Worm (Caenorhabditis elegans) whole organism, L4 larva: Measurements from ENCODE around the gene F58A6.2.

Source experiments
- D1046.2 ChIP-seq: fragments of 200-800 bp; sonication (Bioruptor generic); IDR thresholded peaks from 2 replicates; pipeline ENCODE4 v1.3.6; 2022; ENCODE audit warnings: missing genetic modification characterization, missing compliant biosample characterization
- F37D6.2 ChIP-seq: sonication (generic microtip); optimal IDR thresholded peaks from 2 replicates; lab custom pipeline; 2016; ENCODE audit warnings: mild to moderate bottlenecking, missing genetic modification characterization, missing compliant biosample characterization
- F44E2.7 ChIP-seq: fragments of 200-800 bp; sonication (Bioruptor generic); IDR thresholded peaks from 2 replicates; pipeline ENCODE4 v2.1.2; 2022; ENCODE audit warnings: missing genetic modification characterization, missing compliant biosample characterization
- F49E8.2 ChIP-seq: sonication (generic microtip); optimal IDR thresholded peaks from 2 replicates; lab custom pipeline; 2016; ENCODE audit warnings: missing compliant biosample characterization, mild to moderate bottlenecking, missing genetic modification characterization, borderline replicate concordance
- T20F7.1 ChIP-seq: fragments of 200-800 bp; sonication (Bioruptor generic); optimal IDR thresholded peaks from 2 replicates; lab custom pipeline; 2018; ENCODE audit warnings: mild to moderate bottlenecking, missing genetic modification characterization, missing compliant biosample characterization
- T26A8.4 ChIP-seq: fragments of 200-800 bp; sonication (Bioruptor generic); IDR thresholded peaks from 2 replicates; pipeline ENCODE4 v1.3.6; 2022; ENCODE audit warnings: missing genetic modification characterization, missing compliant biosample characterization
- Y105C5A.15 ChIP-seq: fragments of 200-800 bp; sonication (Bioruptor generic); IDR thresholded peaks from 2 replicates; pipeline ENCODE4 v1.3.6; 2022; ENCODE audit warnings: missing genetic modification characterization, missing compliant biosample characterization
- ZK337.2 ChIP-seq: fragments of 200-800 bp; sonication (Bioruptor generic); IDR thresholded peaks from 2 replicates; pipeline ENCODE4 v1.3.6; 2022; ENCODE audit warnings: missing genetic modification reagents, missing genetic modification characterization, missing compliant biosample characterization
- ZK546.5 ChIP-seq, 2 experiments: sonication (generic microtip); optimal IDR thresholded peaks; 2 replicates each; lab custom pipeline; 2017; ENCODE audit warnings: missing biosample characterization in 2 of 2, missing genetic modification characterization in 2 of 2
- arid-1 ChIP-seq: fragments of 200-800 bp; sonication (Bioruptor generic); conservative IDR thresholded peaks from 2 replicates; pipeline ENCODE4 v1.3.6; 2022; ENCODE audit warnings: missing genetic modification reagents, missing genetic modification characterization, missing compliant biosample characterization
- ceh-20 ChIP-seq: fragments of 200-800 bp; sonication (Bioruptor generic); IDR thresholded peaks from 2 replicates; pipeline ENCODE4 v1.3.6; 2022; ENCODE audit warnings: missing genetic modification reagents, missing genetic modification characterization, missing compliant biosample characterization
- ceh-28 ChIP-seq: fragments of 150-350 bp; optimal IDR thresholded peaks from 2 replicates; lab custom pipeline; 2014; ENCODE audit warnings: missing biosample characterization, missing genetic modification reagents, missing genetic modification characterization
- ceh-32 ChIP-seq: sonication (generic microtip); optimal IDR thresholded peaks from 2 replicates; lab custom pipeline; 2016; ENCODE audit warnings: mild to moderate bottlenecking, missing genetic modification characterization, missing compliant biosample characterization; ENCODE audit not compliant: poor library complexity
- ceh-62 ChIP-seq: sonication (generic microtip); optimal IDR thresholded peaks from 2 replicates; lab custom pipeline; 2017; ENCODE audit warnings: missing biosample characterization, missing genetic modification characterization
- cey-2 ChIP-seq: sonication (generic microtip); optimal IDR thresholded peaks from 3 replicates; lab custom pipeline; 2017; ENCODE audit warnings: missing genetic modification characterization, mild to moderate bottlenecking, missing compliant biosample characterization, antibody characterized with exemption, borderline replicate concordance; ENCODE audit not compliant: insufficient read depth
- daf-16 ChIP-seq, 3 experiments: sonication (generic microtip); optimal IDR thresholded peaks; 2 replicates each; lab custom pipeline; 2016 to 2017; ENCODE audit warnings: missing genetic modification characterization in 3 of 3, missing genetic modification reagents in 3 of 3, mild to moderate bottlenecking in 2 of 3, missing compliant biosample characterization in 2 of 3, missing biosample characterization in 1 of 3, moderate library complexity in 1 of 3
- daf-8 ChIP-seq: fragments of 200-800 bp; sonication (Bioruptor generic); IDR thresholded peaks from 2 replicates; pipeline ENCODE4 v1.3.6; 2022; ENCODE audit warnings: missing genetic modification characterization, missing compliant biosample characterization
- dmd-9 ChIP-seq: fragments of 200-800 bp; sonication (Bioruptor generic); IDR thresholded peaks from 2 replicates; pipeline ENCODE4 v1.3.6; 2022; ENCODE audit warnings: missing genetic modification reagents, missing genetic modification characterization, missing compliant biosample characterization
- dpl-1 ChIP-seq: fragments of 150-350 bp; optimal IDR thresholded peaks from 2 replicates; lab custom pipeline; 2014; ENCODE audit warnings: missing biosample characterization, missing genetic modification reagents, missing genetic modification characterization
- duxl-1 ChIP-seq: sonication (generic microtip); optimal IDR thresholded peaks from 2 replicates; lab custom pipeline; 2016; ENCODE audit warnings: mild to moderate bottlenecking, missing genetic modification characterization, moderate library complexity, missing compliant biosample characterization; ENCODE audit not compliant: poor library complexity
- fos-1 ChIP-seq: fragments of 150-350 bp; optimal IDR thresholded peaks from 2 replicates; lab custom pipeline; 2014; ENCODE audit warnings: missing biosample characterization, missing genetic modification characterization
- hif-1 ChIP-seq, 2 experiments: sonication (generic microtip); optimal IDR thresholded peaks; 2 replicates each; lab custom pipeline; 2016 to 2017; ENCODE audit warnings: missing compliant biosample characterization in 2 of 2, missing genetic modification characterization in 2 of 2, missing genetic modification reagents in 2 of 2, missing genotype in 2 of 2, mild to moderate bottlenecking in 1 of 2
- hmg-1.1 ChIP-seq: fragments of 200-800 bp; sonication (Bioruptor generic); IDR thresholded peaks from 2 replicates; pipeline ENCODE4 v1.3.6; 2022; ENCODE audit warnings: missing genetic modification reagents, missing genetic modification characterization, missing compliant biosample characterization
- lim-7 ChIP-seq: fragments of 200-800 bp; sonication (Bioruptor generic); IDR thresholded peaks from 2 replicates; pipeline ENCODE4 v1.3.6; 2022; ENCODE audit warnings: missing genetic modification characterization, missing compliant biosample characterization
- lin-1 ChIP-seq: fragments of 200-800 bp; sonication (Bioruptor generic); IDR thresholded peaks from 2 replicates; pipeline ENCODE4 v1.3.6; 2022; ENCODE audit warnings: missing genetic modification reagents, missing genetic modification characterization, missing compliant biosample characterization
- lin-13 ChIP-seq: fragments of 150-350 bp; optimal IDR thresholded peaks from 2 replicates; lab custom pipeline; 2014; ENCODE audit warnings: missing biosample characterization, missing genetic modification reagents, missing genetic modification characterization
- lin-29 ChIP-seq: fragments of 200-800 bp; sonication (Bioruptor generic); IDR thresholded peaks from 2 replicates; pipeline ENCODE4 v1.3.6; 2022; ENCODE audit warnings: missing genetic modification reagents, missing genetic modification characterization, missing compliant biosample characterization
- lin-38 ChIP-seq: fragments of 200-800 bp; sonication (Bioruptor generic); IDR thresholded peaks from 2 replicates; pipeline ENCODE4 v1.3.6; 2022; ENCODE audit warnings: missing genetic modification reagents, missing genetic modification characterization, missing compliant biosample characterization
- lsy-2 ChIP-seq, 2 experiments: fragments of 150-350 bp in 1 of 2; sonication (generic microtip) in 1 of 2; optimal IDR thresholded peaks; 2 replicates each; lab custom pipeline; 2014 to 2017; ENCODE audit warnings: missing biosample characterization in 2 of 2, missing genetic modification characterization in 2 of 2
- mxl-2 ChIP-seq: fragments of 200-800 bp; sonication (Bioruptor generic); conservative IDR thresholded peaks from 2 replicates; pipeline ENCODE4 v1.3.6; 2022; ENCODE audit warnings: missing genetic modification reagents, missing genetic modification characterization, missing compliant biosample characterization
- nhr-11 ChIP-seq: fragments of 150-350 bp; optimal IDR thresholded peaks from 2 replicates; lab custom pipeline; 2014; ENCODE audit warnings: missing biosample characterization, missing genetic modification characterization
- nhr-28 ChIP-seq: fragments of 150-350 bp; optimal IDR thresholded peaks from 2 replicates; lab custom pipeline; 2014; ENCODE audit warnings: missing biosample characterization, missing genetic modification characterization
- nhr-42 ChIP-seq: fragments of 200-800 bp; sonication (Bioruptor generic); IDR thresholded peaks from 2 replicates; pipeline ENCODE4 v1.3.6; 2022; ENCODE audit warnings: missing genetic modification characterization, missing compliant biosample characterization
- nhr-76 ChIP-seq: fragments of 150-350 bp; optimal IDR thresholded peaks from 2 replicates; lab custom pipeline; 2014; ENCODE audit warnings: missing biosample characterization, missing genetic modification characterization
- sdz-12 ChIP-seq: fragments of 200-800 bp; sonication (Bioruptor generic); optimal IDR thresholded peaks from 2 replicates; lab custom pipeline; 2018; ENCODE audit warnings: mild to moderate bottlenecking, missing genetic modification characterization, missing compliant biosample characterization
- set-16 ChIP-seq: fragments of 200-800 bp; sonication (Bioruptor generic); IDR thresholded peaks from 2 replicates; pipeline ENCODE4 v1.3.6; 2022; ENCODE audit warnings: missing genetic modification reagents, missing genetic modification characterization, missing compliant biosample characterization
- snpc-1.2 ChIP-seq: fragments of 200-800 bp; sonication (Bioruptor generic); IDR thresholded peaks from 2 replicates; pipeline ENCODE4 v1.3.6; 2022; ENCODE audit warnings: missing genetic modification reagents, missing genetic modification characterization, missing compliant biosample characterization
- spr-3 ChIP-seq: fragments of 200-800 bp; sonication (Bioruptor generic); optimal IDR thresholded peaks from 2 replicates; lab custom pipeline; 2018; ENCODE audit warnings: mild to moderate bottlenecking, missing genetic modification characterization, missing compliant biosample characterization
- zag-1 ChIP-seq: fragments of 150-350 bp; optimal IDR thresholded peaks from 2 replicates; lab custom pipeline; 2014; ENCODE audit warnings: missing biosample characterization, missing genetic modification characterization
- zfp-2 ChIP-seq: sonication (generic microtip); optimal IDR thresholded peaks from 2 replicates; lab custom pipeline; 2016; ENCODE audit warnings: mild to moderate bottlenecking, missing genetic modification characterization, missing compliant biosample characterization
- zip-11 ChIP-seq: fragments of 200-800 bp; sonication (Bioruptor generic); IDR thresholded peaks from 2 replicates; pipeline ENCODE4 v1.3.6; 2022; ENCODE audit warnings: missing genetic modification characterization, missing compliant biosample characterization

The F58A6.2 gene

DNA sequence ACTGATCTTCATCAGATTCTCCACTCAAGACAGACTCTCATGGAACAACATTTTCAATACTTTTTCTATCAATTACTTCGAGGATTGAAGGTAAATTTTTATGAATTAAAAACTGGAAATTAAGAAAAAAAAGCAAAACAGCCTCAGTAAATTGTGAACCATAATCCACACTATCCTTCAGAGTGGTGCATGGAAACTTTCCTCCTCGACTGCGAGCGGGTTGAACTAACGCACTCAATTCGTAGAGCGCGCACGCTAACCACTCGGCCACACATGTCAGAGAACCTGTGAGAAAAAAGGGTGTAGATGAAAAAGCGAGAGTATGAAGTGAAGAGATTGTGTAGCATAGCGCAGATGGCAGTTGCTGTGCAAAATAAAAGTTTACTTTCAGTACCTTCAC lies 31.5 kb upstream of the F58A6.2 start (continued):
- TF ChIP-seq spr-3, result peak; percentile 75
- peak; percentile 75 for TF ChIP-seq F44E2.7
- TF ChIP-seq ceh-32, result no peak
- peak; percentile 81; the same call in 1 of the 2 replicates for TF ChIP-seq ceh-20 (GFP tag; lab: Robert Waterston, UW)
- peak; percentile 67; the same call in 1 of the 2 replicates for TF ChIP-seq mxl-2 (GFP tag; lab: Robert Waterston, UW)
- peak; percentile 85; the same call in 1 of the 2 replicates for TF ChIP-seq lin-1 (GFP tag; lab: Robert Waterston, UW)
- no peak; the same call in 1 of the 2 replicates for TF ChIP-seq snpc-1.2
- peak; percentile 88 for TF ChIP-seq D1046.2 (GFP tag; lab: Robert Waterston, UW)
- no peak for TF ChIP-seq nhr-76 (tag; lab: Kevin White, UChicago)
- TF ChIP-seq hmg-1.1, result peak; percentile 89
- TF ChIP-seq nhr-42, result peak; percentile 83
- TF ChIP-seq zfp-2 (tag; lab: Kevin White, UChicago), result peak; percentile 55
- TF ChIP-seq dmd-9, result 0 out of 2 replicates have a peak, but pooled peaks have one; percentile 30
- TF ChIP-seq lim-7 (GFP tag; lab: Robert Waterston, UW), result peak; percentile 97
- TF ChIP-seq dpl-1, result peak; percentile 39
- TF ChIP-seq ZK546.5 (tag; optimal IDR thresholded peaks at IDR 0.05; lab: Kevin White, UChicago), result no peak
- TF ChIP-seq T20F7.1 (GFP tag; lab: Kevin White, UChicago), result no peak
- TF ChIP-seq nhr-28 (tag; lab: Kevin White, UChicago), result peak; percentile 38
- peak; percentile 90 for TF ChIP-seq arid-1 (GFP tag; lab: Robert Waterston, UW)
- peak; percentile 63 for TF ChIP-seq F49E8.2 (tag; lab: Kevin White, UChicago)
- TF ChIP-seq lsy-2 (tag; optimal IDR thresholded peaks at IDR 0.05; lab: Kevin White, UChicago), result no peak
- TF ChIP-seq cey-2 (tag; lab: Kevin White, UChicago), result no peak
- TF ChIP-seq F37D6.2 (tag; lab: Kevin White, UChicago), result peak; percentile 22

ce11 chrII:5109693-5110092 lies 26.8 kb upstream of the F58A6.2 start, which contains the start of gene F09C12.2:
Gene F09C12.2 (plus strand): TSS chrII:5110012.
- TF ChIP-seq ZK337.2, result no peak
- TF ChIP-seq daf-16 (GFP tag; optimal IDR thresholded peaks at IDR 0.05; lab: Kevin White, UChicago), result no peak
- TF ChIP-seq daf-16 (tag; optimal IDR thresholded peaks at IDR 0.05; lab: Kevin White, UChicago), result peak; percentile 58
- peak; percentile 53 for TF ChIP-seq nhr-28 (tag; lab: Kevin White, UChicago)

DNA sequence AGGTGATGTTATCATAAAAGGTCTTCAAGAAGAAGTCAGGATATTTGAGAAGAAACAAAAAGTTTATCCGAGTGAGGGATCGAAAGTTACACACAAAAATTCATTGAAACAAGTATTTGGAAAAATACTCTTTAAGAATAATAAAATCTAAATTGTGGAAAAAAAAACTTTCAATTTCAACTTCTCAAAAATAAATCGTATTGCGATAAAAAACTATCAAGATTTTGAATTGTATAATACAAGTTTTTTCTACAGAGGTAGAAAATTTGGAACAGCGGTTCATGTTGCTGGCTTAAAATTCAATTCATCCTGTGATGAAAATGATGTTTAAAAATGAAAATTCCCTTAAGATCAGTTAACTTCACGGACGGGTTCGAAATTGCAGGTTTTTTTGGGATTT lies 24.4 kb upstream of the F58A6.2 start, which contains the start of gene F09C12.8:
TSS of gene F09C12.8 (plus strand) at position 301 of the 400 bp plus-strand sequence.
- TF ChIP-seq sdz-12 (GFP tag; lab: Kevin White, UChicago), result no peak
- no peak for TF ChIP-seq nhr-11 (tag; lab: Kevin White, UChicago)
- TF ChIP-seq zip-11 (GFP tag; lab: Robert Waterston, UW), result no peak
- no peak for TF ChIP-seq duxl-1
- no peak for TF ChIP-seq Y105C5A.15
- TF ChIP-seq ceh-62 (tag; lab: Kevin White, UChicago), result no peak
- TF ChIP-seq ceh-20 (GFP tag; lab: Robert Waterston, UW), result no peak
- TF ChIP-seq daf-8 (GFP tag; lab: Robert Waterston, UW), result no peak
- no peak for TF ChIP-seq spr-3
- TF ChIP-seq lin-29 (GFP tag; lab: Robert Waterston, UW), result no peak
- TF ChIP-seq T26A8.4 (GFP tag; lab: Robert Waterston, UW), result no peak
- no peak for TF ChIP-seq lin-13 (GFP tag; lab: Kevin White, UChicago)
- no peak for TF ChIP-seq hif-1 (tag; optimal IDR thresholded peaks at IDR 0.05; lab: Kevin White, UChicago)
- TF ChIP-seq fos-1 (tag; lab: Kevin White, UChicago), result no peak
- no peak for TF ChIP-seq lim-7 (GFP tag; lab: Robert Waterston, UW)
- TF ChIP-seq nhr-76 (tag; lab: Kevin White, UChicago), result no peak
- TF ChIP-seq lin-38, result no peak
- no peak for TF ChIP-seq set-16 (GFP tag; lab: Robert Waterston, UW)
- TF ChIP-seq zag-1, result no peak
- TF ChIP-seq ceh-28 (tag; lab: Kevin White, UChicago), result no peak
- TF ChIP-seq, all 104 proteins: peak for 0
